Worm (Caenorhabditis elegans) whole organism, young adult: ENCODE data around the gene mbk-1.

Experiments
- B0035.1 ChIP-seq: sonication (generic microtip); optimal IDR thresholded peaks from 2 replicates; lab custom pipeline; 2016; ENCODE audit warnings: missing genetic modification characterization, mild to moderate bottlenecking, missing compliant biosample characterization, missing genotype, missing genetic modification reagents
- F57A8.1 ChIP-seq: fragments of 200-800 bp; sonication (Bioruptor generic); optimal IDR thresholded peaks from 2 replicates; lab custom pipeline; 2018; ENCODE audit warnings: mild to moderate bottlenecking, missing genetic modification characterization, moderate library complexity, missing compliant biosample characterization
- atf-7 ChIP-seq: sonication (generic microtip); optimal IDR thresholded peaks from 2 replicates; lab custom pipeline; 2017; ENCODE audit warnings: mild to moderate bottlenecking, missing genetic modification characterization, missing compliant biosample characterization
- him-1 ChIP-seq: sonication (generic microtip); optimal IDR thresholded peaks from 2 replicates; lab custom pipeline; 2016; ENCODE audit warnings: missing genotype, missing genetic modification reagents, missing genetic modification characterization, missing compliant biosample characterization
- tbx-9 ChIP-seq: sonication (generic microtip); optimal IDR thresholded peaks from 2 replicates; lab custom pipeline; 2016; ENCODE audit warnings: borderline replicate concordance, missing genetic modification characterization, inconsistent platforms, missing compliant biosample characterization
- unc-130 ChIP-seq: sonication (generic microtip); optimal IDR thresholded peaks from 2 replicates; lab custom pipeline; 2016; ENCODE audit warnings: missing genetic modification reagents, missing genetic modification characterization, missing compliant biosample characterization

ce11 chrX:14787557-14787932, 36.8 kb downstream of the mbk-1 start:
- no peak for TF ChIP-seq unc-130 (GFP tag; lab: Kevin White, UChicago)
- no peak for TF ChIP-seq atf-7 (tag; lab: Kevin White, UChicago)
- no peak for TF ChIP-seq B0035.1 (tag; lab: Kevin White, UChicago)
- no peak for TF ChIP-seq F57A8.1
- TF ChIP-seq tbx-9 (tag; lab: Kevin White, UChicago), result no peak
- TF ChIP-seq him-1 (tag; lab: Kevin White, UChicago), result no peak
